Worm (Caenorhabditis elegans) whole organism, L2 larva: ENCODE data around the gene agt-2.

Experiments used
- R02D3.7 ChIP-seq: fragments of 150-350 bp; optimal IDR thresholded peaks from 2 replicates; lab custom pipeline; 2014; ENCODE audit warnings: missing biosample characterization, missing genetic modification characterization
- dmd-4 ChIP-seq: sonication (generic microtip); optimal IDR thresholded peaks from 2 replicates; lab custom pipeline; 2017; ENCODE audit warnings: missing biosample characterization, missing genetic modification characterization
- mdl-1 ChIP-seq, 2 experiments: fragments of 150-350 bp in 1 of 2; sonication (generic microtip) in 1 of 2; optimal IDR thresholded peaks; 2 replicates each; lab custom pipeline; 2017; ENCODE audit warnings: missing biosample characterization in 2 of 2, missing genetic modification characterization in 2 of 2
- nhr-129 ChIP-seq: fragments of 150-350 bp; optimal IDR thresholded peaks from 2 replicates; lab custom pipeline; 2014; ENCODE audit warnings: missing biosample characterization, missing genetic modification characterization
- nhr-25 ChIP-seq: fragments of 150-350 bp; sonication (generic microtip); optimal IDR thresholded peaks from 3 replicates; lab custom pipeline; 2014; ENCODE audit warnings: missing biosample characterization, missing genetic modification characterization
- unc-55 ChIP-seq: fragments of 150-350 bp; sonication (generic microtip); optimal IDR thresholded peaks from 3 replicates; lab custom pipeline; 2014; ENCODE audit warnings: missing biosample characterization, missing genetic modification reagents, missing genetic modification characterization
- unc-62 ChIP-seq: fragments of 150-350 bp; optimal IDR thresholded peaks from 2 replicates; lab custom pipeline; 2014; ENCODE audit warnings: missing biosample characterization, missing genetic modification reagents, missing genetic modification characterization

DNA sequence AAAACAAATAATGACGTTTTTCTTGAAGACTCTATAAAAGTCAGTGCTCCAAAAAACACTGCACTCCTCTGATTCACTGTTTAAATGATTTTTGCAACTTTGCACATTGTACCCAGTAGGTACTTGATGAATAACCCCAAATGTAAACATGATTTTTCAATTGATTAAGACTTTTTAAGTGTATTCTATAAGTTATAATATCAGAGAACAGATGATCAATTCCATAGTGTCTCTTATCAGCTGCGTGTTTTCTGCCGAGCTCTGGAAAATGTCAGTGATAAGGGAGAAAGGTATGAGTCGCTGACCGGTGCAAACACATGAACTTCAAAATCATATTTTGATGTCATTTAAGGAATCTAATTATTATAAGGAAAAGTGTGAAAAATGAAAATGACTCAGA lies 49.9 kb downstream of the agt-2 start:
- TF ChIP-seq dmd-4 (tag; lab: Kevin White, UChicago) (no peak), unc-62 (GFP tag; lab: Kevin White, UChicago) (no peak), unc-55 (no peak), nhr-25 (tag; lab: Kevin White, UChicago) (no peak), R02D3.7 (tag; lab: Kevin White, UChicago) (no peak), mdl-1 (tag; optimal IDR thresholded peaks at IDR 0.05; lab: Kevin White, UChicago) (no peak), nhr-129 (no peak)
